Worm (Caenorhabditis elegans) whole organism, L4 larva: ENCODE measurements around the gene mltn-6.

Source experiments
- mes-2 ChIP-seq: sonication (generic microtip); optimal IDR thresholded peaks from 2 replicates; lab custom pipeline; 2016; ENCODE audit warnings: missing genotype, mild to moderate bottlenecking, missing genetic modification characterization, missing compliant biosample characterization; ENCODE audit not compliant: poor library complexity, severe bottlenecking
- nhr-237 ChIP-seq: sonication (generic microtip); optimal IDR thresholded peaks from 2 replicates; lab custom pipeline; 2017; ENCODE audit warnings: missing biosample characterization, missing genetic modification characterization
- nhr-25 ChIP-seq: sonication (generic microtip); optimal IDR thresholded peaks from 2 replicates; lab custom pipeline; 2017; ENCODE audit warnings: missing genetic modification characterization, mild to moderate bottlenecking, missing compliant biosample characterization, antibody characterized with exemption, moderate library complexity, borderline replicate concordance; ENCODE audit not compliant: insufficient read depth

DNA sequence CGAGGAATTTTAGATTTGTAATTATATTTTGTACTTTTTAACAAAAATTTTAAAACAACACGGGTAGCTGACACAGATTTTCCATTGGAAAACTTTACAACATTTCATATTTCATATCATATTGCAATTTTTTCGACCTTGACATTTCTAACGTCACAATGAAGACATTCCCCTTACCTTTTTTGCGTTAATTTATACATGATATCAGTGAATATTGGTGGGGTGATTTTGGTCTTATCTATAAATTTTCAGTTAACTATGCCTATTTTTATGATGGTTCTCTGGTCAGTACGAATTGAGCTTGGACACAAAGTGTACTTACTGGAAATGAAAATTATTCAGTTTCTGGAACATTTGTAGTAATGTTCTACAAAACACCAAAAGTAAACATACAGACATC, 19.8 kb downstream of the mltn-6 start:
- TF ChIP-seq nhr-237 (tag; lab: Kevin White, UChicago) (no peak), nhr-25 (tag; lab: Kevin White, UChicago) (no peak), mes-2 (tag; lab: Kevin White, UChicago) (no peak)
